Fruit fly (Drosophila melanogaster) whole organism, embryonic: Measurements from ENCODE around the gene Dpm3.

ENCODE experiments used
- BtbVII ChIP-seq: fragments of 200-800 bp; sonication (Bioruptor generic); optimal IDR thresholded peaks from 3 replicates; lab custom pipeline; 2017; ENCODE audit warnings: missing biosample characterization, mild to moderate bottlenecking, missing genetic modification characterization
- CG10462 ChIP-seq: fragments of 200-800 bp; sonication (Bioruptor generic); optimal IDR thresholded peaks from 2 replicates; lab custom pipeline; 2016; ENCODE audit warnings: missing biosample characterization, missing genetic modification characterization
- CG12236 ChIP-seq: fragments of 200-800 bp; sonication (Bioruptor generic); optimal IDR thresholded peaks from 2 replicates; lab custom pipeline; 2016; ENCODE audit warnings: missing biosample characterization, missing genetic modification characterization
- CG13296 ChIP-seq: fragments of 200-800 bp; sonication (Bioruptor generic); optimal IDR thresholded peaks from 3 replicates; lab custom pipeline; 2018; ENCODE audit warnings: missing biosample characterization, mild to moderate bottlenecking, missing genetic modification characterization
- CG14441 ChIP-seq: fragments of 200-800 bp; sonication (Bioruptor generic); IDR thresholded peaks from 2 replicates; pipeline ENCODE4 v1.3.6; 2022; ENCODE audit warnings: missing biosample characterization, missing genetic modification characterization
- CG15011 ChIP-seq: fragments of 200-800 bp; sonication (Bioruptor generic); optimal IDR thresholded peaks from 3 replicates; lab custom pipeline; 2018; ENCODE audit warnings: missing biosample characterization, mild to moderate bottlenecking, missing genetic modification characterization
- CG1529 ChIP-seq: fragments of 200-800 bp; sonication (Bioruptor generic); optimal IDR thresholded peaks from 3 replicates; lab custom pipeline; 2018; ENCODE audit warnings: missing biosample characterization, missing genetic modification characterization
- CG1832 ChIP-seq: fragments of 200-800 bp; sonication (Bioruptor generic); optimal IDR thresholded peaks from 2 replicates; lab custom pipeline; 2017; ENCODE audit warnings: missing biosample characterization, mild to moderate bottlenecking, missing genetic modification characterization, inconsistent platforms
- CG2202 ChIP-seq: fragments of 200-800 bp; sonication (Bioruptor generic); optimal IDR thresholded peaks from 2 replicates; lab custom pipeline; 2018; ENCODE audit warnings: missing biosample characterization, mild to moderate bottlenecking, missing genetic modification characterization
- CG3407 ChIP-seq: fragments of 200-800 bp; sonication (Bioruptor generic); optimal IDR thresholded peaks from 2 replicates; lab custom pipeline; 2018; ENCODE audit warnings: missing biosample characterization, mild to moderate bottlenecking, missing genetic modification characterization
- CG3726 ChIP-seq: fragments of 200-800 bp; sonication (Bioruptor generic); IDR thresholded peaks from 3 replicates; pipeline ENCODE4, ENCODE4 v1.3.6; 2022; ENCODE audit warnings: missing biosample characterization, missing genetic modification characterization
- CG4854 ChIP-seq: fragments of 200-800 bp; sonication (Bioruptor generic); optimal IDR thresholded peaks from 2 replicates; lab custom pipeline; 2016; ENCODE audit warnings: missing biosample characterization, missing genetic modification characterization, inconsistent platforms
- CG7271 ChIP-seq: fragments of 200-800 bp; sonication (Bioruptor generic); optimal IDR thresholded peaks from 2 replicates; lab custom pipeline; 2018; ENCODE audit warnings: missing biosample characterization, mild to moderate bottlenecking, missing genetic modification characterization, moderate library complexity
- CG7786 ChIP-seq: fragments of 200-800 bp; sonication (Bioruptor generic); optimal IDR thresholded peaks from 2 replicates; lab custom pipeline; 2016; ENCODE audit warnings: missing biosample characterization, missing genetic modification characterization
- D19B ChIP-seq: fragments of 200-800 bp; sonication (Bioruptor generic); optimal IDR thresholded peaks from 2 replicates; lab custom pipeline; 2017; ENCODE audit warnings: missing biosample characterization, mild to moderate bottlenecking, missing genetic modification characterization
- Dad ChIP-seq: fragments of 200-800 bp; sonication (Bioruptor generic); optimal IDR thresholded peaks from 3 replicates; lab custom pipeline; 2016; ENCODE audit warnings: missing biosample characterization, missing genetic modification characterization
- Dip2 ChIP-seq: fragments of 200-800 bp; sonication (Bioruptor generic); IDR thresholded peaks from 2 replicates; pipeline ENCODE4 v1.3.6; 2022; ENCODE audit warnings: missing biosample characterization, missing genetic modification characterization
- Ets65A ChIP-seq: fragments of 200-800 bp; sonication (Bioruptor generic); peaks from one replicate; lab custom pipeline; 2016; ENCODE audit warnings: missing biosample characterization, missing genetic modification characterization
- Fer2 ChIP-seq: fragments of 200-800 bp; sonication (Bioruptor generic); optimal IDR thresholded peaks from 2 replicates; lab custom pipeline; 2018; ENCODE audit warnings: missing biosample characterization, mild to moderate bottlenecking, missing genetic modification characterization, moderate library complexity
- HmgZ ChIP-seq: fragments of 200-800 bp; sonication (Bioruptor generic); optimal IDR thresholded peaks from 2 replicates; lab custom pipeline; 2018; ENCODE audit warnings: missing biosample characterization, mild to moderate bottlenecking, missing genetic modification characterization
- MTF-1 ChIP-seq: fragments of 200-800 bp; sonication (Bioruptor generic); optimal IDR thresholded peaks from 2 replicates; lab custom pipeline; 2018; ENCODE audit warnings: missing biosample characterization, mild to moderate bottlenecking, missing genetic modification characterization, borderline replicate concordance
- Myb ChIP-seq: fragments of 200-800 bp; sonication (Bioruptor generic); optimal IDR thresholded peaks from 2 replicates; lab custom pipeline; 2016; ENCODE audit warnings: missing biosample characterization, missing genetic modification characterization
- Pdp1 ChIP-seq, 2 experiments: fragments of 200-800 bp; sonication (Bioruptor generic); optimal IDR thresholded peaks; 3 replicates each; lab custom pipeline; 2016; ENCODE audit warnings: missing biosample characterization in 2 of 2, missing genetic modification characterization in 2 of 2, mild to moderate bottlenecking in 1 of 2, moderate library complexity in 1 of 2
- Ptx1 ChIP-seq: fragments of 200-800 bp; sonication (Bioruptor generic); IDR thresholded peaks from 2 replicates; pipeline ENCODE4 v1.3.6; 2022; ENCODE audit warnings: missing biosample characterization, missing genetic modification characterization
- Vsx1 ChIP-seq: fragments of 200-800 bp; sonication (Bioruptor generic); optimal IDR thresholded peaks from 2 replicates; lab custom pipeline; 2017; ENCODE audit warnings: missing biosample characterization, mild to moderate bottlenecking, missing genetic modification characterization, missing genetic modification reagents
- Xbp1 ChIP-seq: fragments of 200-800 bp; sonication (Bioruptor generic); optimal IDR thresholded peaks from 3 replicates; lab custom pipeline; 2016; ENCODE audit warnings: missing biosample characterization, mild to moderate bottlenecking, missing genetic modification characterization
- bigmax ChIP-seq: fragments of 200-800 bp; sonication (Bioruptor generic); optimal IDR thresholded peaks from 2 replicates; lab custom pipeline; 2018; ENCODE audit warnings: missing biosample characterization, mild to moderate bottlenecking, missing genetic modification characterization
- cad ChIP-seq: fragments of >200 bp; optimal IDR thresholded peaks from 2 replicates; lab custom pipeline; 2017; ENCODE audit warnings: missing biosample characterization, missing genetic modification characterization
- crc ChIP-seq: fragments of 200-800 bp; sonication (Bioruptor generic); optimal IDR thresholded peaks from 2 replicates; lab custom pipeline; 2016; ENCODE audit warnings: missing biosample characterization, missing genetic modification characterization
- cwo ChIP-seq: fragments of 200-800 bp; sonication (Bioruptor generic); optimal IDR thresholded peaks from 3 replicates; lab custom pipeline; 2017; ENCODE audit warnings: missing biosample characterization, missing genetic modification characterization, mild to moderate bottlenecking, moderate library complexity, missing genetic modification reagents
- dm ChIP-seq: fragments of 200-800 bp; sonication (Bioruptor generic); optimal IDR thresholded peaks from 3 replicates; lab custom pipeline; 2016; ENCODE audit warnings: missing biosample characterization, missing genetic modification characterization
- esg ChIP-seq: fragments of 200-800 bp; sonication (Bioruptor generic); conservative IDR thresholded peaks from 2 replicates; pipeline ENCODE4 v1.3.6; 2022; ENCODE audit warnings: missing biosample characterization, missing genetic modification characterization
- eve ChIP-seq, 2 experiments: fragments of >200 bp; optimal IDR thresholded peaks; 2 replicates each; lab custom pipeline; 2017; ENCODE audit warnings: missing biosample characterization in 2 of 2, missing genetic modification characterization in 2 of 2
- fru ChIP-seq: fragments of >200 bp; optimal IDR thresholded peaks from 2 replicates; lab custom pipeline; 2017
- hkb ChIP-seq, 2 experiments: fragments of 200-800 bp in 1 of 2; fragments of >200 bp in 1 of 2; sonication (Bioruptor generic) in 1 of 2; IDR thresholded peaks in 1 of 2; optimal IDR thresholded peaks in 1 of 2; 2 replicates each; pipeline versions ENCODE4 v1.3.6 to Lab custom; 2017 to 2022; ENCODE audit warnings: missing biosample characterization in 1 of 2, missing genetic modification characterization in 1 of 2
- kah ChIP-seq: fragments of 200-800 bp; sonication (Bioruptor generic); optimal IDR thresholded peaks from 2 replicates; lab custom pipeline; 2018; ENCODE audit warnings: missing biosample characterization, mild to moderate bottlenecking, missing genetic modification characterization
- lbe ChIP-seq: fragments of 200-800 bp; sonication (Bioruptor generic); optimal IDR thresholded peaks from 2 replicates; lab custom pipeline; 2016; ENCODE audit warnings: missing biosample characterization, mild to moderate bottlenecking, missing genetic modification characterization
- luna ChIP-seq: fragments of 200-800 bp; sonication (Bioruptor generic); optimal IDR thresholded peaks from 2 replicates; lab custom pipeline; 2016; ENCODE audit warnings: missing biosample characterization, missing genetic modification characterization
- pnt ChIP-seq: fragments of 200-800 bp; sonication (Bioruptor generic); optimal IDR thresholded peaks from 3 replicates; lab custom pipeline; 2016; ENCODE audit warnings: missing biosample characterization, missing genetic modification characterization
- ranshi ChIP-seq: fragments of 200-800 bp; sonication (Bioruptor generic); IDR thresholded peaks from 2 replicates; pipeline ENCODE4 v1.3.6; 2022; ENCODE audit warnings: missing biosample characterization, missing genetic modification characterization
- so ChIP-seq: fragments of 200-800 bp; sonication (Bioruptor generic); IDR thresholded peaks from 3 replicates; pipeline ENCODE4 v1.3.6; 2022; ENCODE audit warnings: missing biosample characterization, missing genetic modification characterization
- sob ChIP-seq: fragments of 200-800 bp; sonication (Bioruptor generic); IDR thresholded peaks from 2 replicates; pipeline ENCODE4 v1.3.6; 2022; ENCODE audit warnings: missing biosample characterization, missing genetic modification characterization
- sqz ChIP-seq: fragments of 200-800 bp; sonication (Bioruptor generic); optimal IDR thresholded peaks from 3 replicates; lab custom pipeline; 2018; ENCODE audit warnings: missing biosample characterization, mild to moderate bottlenecking, missing genetic modification characterization
- stwl ChIP-seq: fragments of 200-800 bp; sonication (Bioruptor generic); optimal IDR thresholded peaks from 3 replicates; lab custom pipeline; 2018; ENCODE audit warnings: missing biosample characterization, mild to moderate bottlenecking, missing genetic modification characterization, moderate library complexity
- tll ChIP-seq, 2 experiments: fragments of 200-800 bp in 1 of 2; fragments of >200 bp in 1 of 2; sonication (Bioruptor generic) in 1 of 2; optimal IDR thresholded peaks; 2 replicates each; lab custom pipeline; 2017 to 2019; ENCODE audit warnings: missing biosample characterization in 2 of 2, missing genetic modification characterization in 2 of 2, mild to moderate bottlenecking in 1 of 2, moderate library complexity in 1 of 2
- toy ChIP-seq: fragments of 200-800 bp; sonication (Bioruptor generic); IDR thresholded peaks from 2 replicates; pipeline ENCODE4 v1.3.6; 2022; ENCODE audit warnings: missing biosample characterization, missing genetic modification characterization
- vfl ChIP-seq: fragments of 200-800 bp; sonication (Bioruptor generic); optimal IDR thresholded peaks from 2 replicates; lab custom pipeline; 2016; ENCODE audit warnings: missing biosample characterization, missing genetic modification characterization
- wek ChIP-seq: fragments of 200-800 bp; sonication (Bioruptor generic); optimal IDR thresholded peaks from 3 replicates; lab custom pipeline; 2018; ENCODE audit warnings: missing biosample characterization, mild to moderate bottlenecking, missing genetic modification characterization, moderate library complexity

Dpm3 gene

dm6 chr3R:13364175-13365174 is 38.4 kb downstream of the Dpm3 start, which contains the start of gene Dic1 (continued):
- peak; percentile 89 for TF ChIP-seq ranshi (GFP tag; lab: Robert Waterston, UW)
- TF ChIP-seq Ptx1 (GFP tag; lab: Robert Waterston, UW) = peak; percentile 96
- TF ChIP-seq CG3726 (GFP tag; lab: Robert Waterston, UW) = peak; percentile 67; the same call in 2 of the 3 replicates
- peak; percentile 88 for TF ChIP-seq HmgZ (tag; lab: Kevin White, UChicago)
- TF ChIP-seq lbe (GFP tag; lab: Kevin White, UChicago) = peak; percentile 89
- peak; percentile 69 for TF ChIP-seq MTF-1 (GFP tag; lab: Kevin White, UChicago)
- TF ChIP-seq bigmax (GFP tag; lab: Kevin White, UChicago) = no peak
- peak; percentile 95 for TF ChIP-seq Fer2 (tag; lab: Kevin White, UChicago)
- TF ChIP-seq Vsx1 (GFP tag; lab: Kevin White, UChicago) = peak; percentile 90
- peak; percentile 97 for TF ChIP-seq cwo
- peak; percentile 94 for TF ChIP-seq CG10462 (GFP tag; lab: Kevin White, UChicago)
- TF ChIP-seq CG12236 (GFP tag; lab: Kevin White, UChicago) = peak; percentile 77
- TF ChIP-seq Dad (GFP tag; lab: Kevin White, UChicago) = peak; percentile 83
- peak; percentile 93 for TF ChIP-seq kah
- peak; percentile 98 for TF ChIP-seq CG13296
- peak; percentile 95 for TF ChIP-seq D19B (GFP tag; lab: Kevin White, UChicago)
- TF ChIP-seq dm (GFP tag; lab: Kevin White, UChicago) = peak; percentile 84
- TF ChIP-seq CG7786 = peak; percentile 91
- peak; percentile 83 for TF ChIP-seq luna (GFP tag; lab: Kevin White, UChicago)
- no peak for TF ChIP-seq cad
- TF ChIP-seq sqz (GFP tag; lab: Kevin White, UChicago) = peak; percentile 96
- peak; percentile 76 for TF ChIP-seq Myb (GFP tag; lab: Kevin White, UChicago)
- TF ChIP-seq eve (GFP tag; optimal IDR thresholded peaks at IDR 0.05; lab: Kevin White, UChicago) = peak in 1 of 2 experiments; percentile 97
- peak; percentile 97 for TF ChIP-seq Xbp1 (GFP tag; lab: Kevin White, UChicago)
- peak; percentile 89 for TF ChIP-seq CG2202 (tag; lab: Kevin White, UChicago)
- no peak for TF ChIP-seq fru (lab: Kevin White, UChicago)
- TF ChIP-seq Pdp1 (GFP tag; optimal IDR thresholded peaks at IDR 0.05; lab: Kevin White, UChicago) = peak; percentile 83 to 93
- TF ChIP-seq hkb (optimal IDR thresholded peaks at IDR 0.05; lab: Kevin White, UChicago) = no peak
- TF ChIP-seq hkb (GFP tag; IDR thresholded peaks at IDR 0.05; lab: Robert Waterston, UW) = peak; percentile 96
- peak; percentile 93 for TF ChIP-seq CG3407 (GFP tag; lab: Kevin White, UChicago)
- TF ChIP-seq vfl (GFP tag; lab: Kevin White, UChicago) = peak; percentile 93
- TF ChIP-seq sob = peak; percentile 89
- TF ChIP-seq CG4854 (GFP tag; lab: Kevin White, UChicago) = peak; percentile 87
- TF ChIP-seq CG14441 (GFP tag; lab: Robert Waterston, UW) = peak; percentile 89
- TF ChIP-seq Dip2 (GFP tag; lab: Robert Waterston, UW) = peak; percentile 63; the same call in 1 of the 2 replicates
- peak; percentile 95 for TF ChIP-seq CG15011 (GFP tag; lab: Kevin White, UChicago)
- peak; percentile 84 for TF ChIP-seq CG7271 (tag; lab: Kevin White, UChicago)
- TF ChIP-seq wek (GFP tag; lab: Kevin White, UChicago) = peak; percentile 49
- TF ChIP-seq pnt (GFP tag; lab: Kevin White, UChicago) = peak; percentile 88
- TF ChIP-seq CG1832 (GFP tag; lab: Kevin White, UChicago) = peak; percentile 53
- peak; percentile 83 for TF ChIP-seq toy (GFP tag; lab: Robert Waterston, UW)
- peak; percentile 75 for TF ChIP-seq crc (GFP tag; lab: Kevin White, UChicago)
- TF ChIP-seq Ets65A (GFP tag; lab: Kevin White, UChicago) = peak; percentile 98
- TF ChIP-seq so = peak; percentile 86
- peak; percentile 91 for TF ChIP-seq esg (GFP tag; lab: Robert Waterston, UW)
- TF ChIP-seq tll (GFP tag; optimal IDR thresholded peaks at IDR 0.05; lab: Kevin White, UChicago) = peak in 1 of 2 experiments; percentile 64
- peak; percentile 94 for TF ChIP-seq CG1529 (GFP tag; lab: Kevin White, UChicago)
- TF ChIP-seq BtbVII (GFP tag; lab: Kevin White, UChicago) = peak; percentile 98
- TF ChIP-seq stwl (tag; lab: Kevin White, UChicago) = peak; percentile 37
